Fruit fly (Drosophila melanogaster) whole organism: ENCODE measurements around the gene CG6271.

ENCODE experiments used
- psq ChIP-seq: fragments of >200 bp; optimal IDR thresholded peaks from 2 replicates; lab custom pipeline; 2017
- usp ChIP-seq: fragments of >200 bp; optimal IDR thresholded peaks from 2 replicates; lab custom pipeline; 2017; ENCODE audit warnings: missing biosample characterization, missing genetic modification characterization, mixed read lengths

dm6 chr3R:27069201-27069600 lies 43.3 kb upstream of the CG6271 start:
- TF ChIP-seq usp, result no peak
- no peak for TF ChIP-seq psq (lab: Kevin White, UChicago)
